Fruit fly (Drosophila melanogaster) whole organism, embryonic: ENCODE measurements around the gene CG15414.

Experiments used
- BEAF-32 ChIP-seq: fragments of 200-800 bp; sonication (Bioruptor generic); optimal IDR thresholded peaks from 3 replicates; lab custom pipeline; 2017; ENCODE audit warnings: missing biosample characterization, missing genetic modification characterization, mild to moderate bottlenecking, moderate library complexity, missing genetic modification reagents
- Bgb ChIP-seq: fragments of 200-800 bp; sonication (Bioruptor generic); IDR thresholded peaks from 2 replicates; pipeline ENCODE4 v1.3.6; 2022; ENCODE audit warnings: missing biosample characterization, missing genetic modification characterization; ENCODE audit not compliant: partially characterized antibody
- CG10366 ChIP-seq: fragments of 200-800 bp; sonication (Bioruptor generic); IDR thresholded peaks from 2 replicates; pipeline ENCODE4 v1.3.6; 2022; ENCODE audit warnings: missing biosample characterization, missing genetic modification characterization
- CG13287 ChIP-seq: fragments of 200-800 bp; sonication (Bioruptor generic); IDR thresholded peaks from 2 replicates; pipeline ENCODE4 v1.3.6; 2022; ENCODE audit warnings: missing biosample characterization, missing genetic modification characterization; ENCODE audit not compliant: partially characterized antibody
- CG14014 ChIP-seq: fragments of 200-800 bp; sonication (Bioruptor generic); IDR thresholded peaks from 2 replicates; pipeline ENCODE4 v1.3.6; 2022; ENCODE audit warnings: missing biosample characterization, missing genetic modification characterization
- CG14710 ChIP-seq: fragments of 200-800 bp; sonication (Bioruptor generic); optimal IDR thresholded peaks from 3 replicates; lab custom pipeline; 2019; ENCODE audit warnings: missing biosample characterization, mild to moderate bottlenecking, missing genetic modification characterization, moderate library complexity
- CG17802 ChIP-seq: fragments of 200-800 bp; sonication (Bioruptor generic); optimal IDR thresholded peaks from 2 replicates; lab custom pipeline; 2018; ENCODE audit warnings: missing biosample characterization, mild to moderate bottlenecking, missing genetic modification characterization, moderate library complexity
- CG18476 ChIP-seq: fragments of 200-800 bp; sonication (Bioruptor generic); optimal IDR thresholded peaks from 2 replicates; lab custom pipeline; 2016; ENCODE audit warnings: missing biosample characterization, mild to moderate bottlenecking, missing genetic modification characterization
- CG18619 ChIP-seq: fragments of 200-800 bp; sonication (Bioruptor generic); optimal IDR thresholded peaks from 3 replicates; lab custom pipeline; 2017; ENCODE audit warnings: missing biosample characterization, mild to moderate bottlenecking, missing genetic modification characterization
- CG2120 ChIP-seq: fragments of 200-800 bp; sonication (Bioruptor generic); optimal IDR thresholded peaks from 3 replicates; lab custom pipeline; 2016; ENCODE audit warnings: missing biosample characterization, missing genetic modification characterization
- CG2875 ChIP-seq: fragments of 200-800 bp; sonication (Bioruptor generic); optimal IDR thresholded peaks from 2 replicates; lab custom pipeline; 2017; ENCODE audit warnings: missing biosample characterization, mild to moderate bottlenecking, missing genetic modification characterization, missing genetic modification reagents
- CG30020 ChIP-seq: fragments of 200-800 bp; optimal IDR thresholded peaks from 2 replicates; lab custom pipeline; 2019; ENCODE audit warnings: missing biosample characterization, mild to moderate bottlenecking, missing genetic modification characterization, moderate library complexity
- CG33213 ChIP-seq: fragments of 200-800 bp; sonication (Bioruptor generic); optimal IDR thresholded peaks from 3 replicates; lab custom pipeline; 2016; ENCODE audit warnings: missing biosample characterization, missing genetic modification characterization
- CG33557 ChIP-seq: fragments of 200-800 bp; sonication (Bioruptor generic); optimal IDR thresholded peaks from 2 replicates; lab custom pipeline; 2019; ENCODE audit warnings: missing biosample characterization, mild to moderate bottlenecking, missing genetic modification characterization, moderate library complexity
- CG4328 ChIP-seq: fragments of 200-800 bp; sonication (Bioruptor generic); optimal IDR thresholded peaks from 3 replicates; lab custom pipeline; 2017; ENCODE audit warnings: missing biosample characterization, missing genetic modification reagents, missing genetic modification characterization
- CG4360 ChIP-seq: fragments of 200-800 bp; sonication (Bioruptor generic); IDR thresholded peaks from 2 replicates; pipeline ENCODE4 v1.3.6; 2022; ENCODE audit warnings: missing biosample characterization, missing genetic modification characterization
- CG6175 ChIP-seq: fragments of 200-800 bp; sonication (Bioruptor generic); IDR thresholded peaks from 3 replicates; pipeline ENCODE4 v1.3.6; 2022; ENCODE audit warnings: missing biosample characterization, missing genetic modification characterization
- CG6272 ChIP-seq: fragments of 200-800 bp; sonication (Bioruptor generic); IDR thresholded peaks from 2 replicates; pipeline ENCODE4 v1.3.6; 2022; ENCODE audit warnings: missing biosample characterization, missing genetic modification characterization
- CG6791 ChIP-seq: fragments of 200-800 bp; sonication (Bioruptor generic); IDR thresholded peaks from 3 replicates; pipeline ENCODE4 v1.3.6; 2022; ENCODE audit warnings: missing biosample characterization, missing genetic modification characterization; ENCODE audit not compliant: partially characterized antibody
- CG7987 ChIP-seq: fragments of 200-800 bp; sonication (Bioruptor generic); optimal IDR thresholded peaks from 2 replicates; lab custom pipeline; 2018; ENCODE audit warnings: missing biosample characterization, mild to moderate bottlenecking, missing genetic modification characterization, moderate library complexity
- E2f1 ChIP-seq: fragments of 200-800 bp; sonication (Bioruptor generic); IDR thresholded peaks from 2 replicates; pipeline ENCODE4 v1.3.6; 2022; ENCODE audit warnings: missing biosample characterization, missing genetic modification characterization
- Fer1 ChIP-seq: fragments of 200-800 bp; sonication (Bioruptor generic); optimal IDR thresholded peaks from 2 replicates; lab custom pipeline; 2017; ENCODE audit warnings: missing biosample characterization, mild to moderate bottlenecking, missing genetic modification characterization
- HLH3B ChIP-seq: fragments of 200-800 bp; sonication (Bioruptor generic); IDR thresholded peaks from 2 replicates; pipeline ENCODE4 v1.3.6; 2022; ENCODE audit warnings: missing biosample characterization, missing genetic modification characterization
- HmgZ ChIP-seq: fragments of 200-800 bp; sonication (Bioruptor generic); optimal IDR thresholded peaks from 2 replicates; lab custom pipeline; 2018; ENCODE audit warnings: missing biosample characterization, mild to moderate bottlenecking, missing genetic modification characterization
- MBD-R2 ChIP-seq: fragments of 200-800 bp; sonication (Bioruptor generic); IDR thresholded peaks from 2 replicates; pipeline ENCODE4 v1.3.6; 2022; ENCODE audit warnings: missing biosample characterization, missing genetic modification characterization
- Med ChIP-seq: fragments of 200-800 bp; sonication (Bioruptor generic); peaks from one replicate; lab custom pipeline; 2016; ENCODE audit warnings: missing biosample characterization, missing genetic modification characterization, mild to moderate bottlenecking, inconsistent platforms, moderate library complexity
- NK7.1 ChIP-seq: fragments of 200-800 bp; sonication (Bioruptor generic); optimal IDR thresholded peaks from 3 replicates; lab custom pipeline; 2016; ENCODE audit warnings: missing biosample characterization, missing genetic modification characterization
- NfI ChIP-seq: fragments of 200-800 bp; sonication (Bioruptor generic); optimal IDR thresholded peaks from 3 replicates; lab custom pipeline; 2018; ENCODE audit warnings: missing biosample characterization, mild to moderate bottlenecking, missing genetic modification characterization, moderate library complexity
- Oaz ChIP-seq: fragments of 200-800 bp; sonication (Bioruptor generic); IDR thresholded peaks from 2 replicates; pipeline ENCODE4 v1.3.6; 2022; ENCODE audit warnings: missing biosample characterization, missing genetic modification characterization
- Optix ChIP-seq: fragments of 200-800 bp; sonication (Bioruptor generic); IDR thresholded peaks from 3 replicates; pipeline ENCODE4 v1.3.6; 2022; ENCODE audit warnings: missing biosample characterization, missing genetic modification characterization
- PHDP ChIP-seq: fragments of 200-800 bp; sonication (Bioruptor generic); optimal IDR thresholded peaks from 3 replicates; lab custom pipeline; 2018; ENCODE audit warnings: missing biosample characterization, mild to moderate bottlenecking, missing genetic modification characterization, moderate library complexity
- Pdp1 ChIP-seq, 2 experiments: fragments of 200-800 bp; sonication (Bioruptor generic); optimal IDR thresholded peaks; 3 replicates each; lab custom pipeline; 2016; ENCODE audit warnings: missing biosample characterization in 2 of 2, missing genetic modification characterization in 2 of 2, mild to moderate bottlenecking in 1 of 2, moderate library complexity in 1 of 2
- Scr ChIP-seq: fragments of 200-800 bp; sonication (Bioruptor generic); IDR thresholded peaks from 2 replicates; pipeline ENCODE4 v1.3.6; 2022; ENCODE audit warnings: missing biosample characterization, missing genetic modification characterization; ENCODE audit not compliant: partially characterized antibody
- Stat92E ChIP-seq, 3 experiments: fragments of >200 bp in 2 of 3; fragments of 200-800 bp in 1 of 3; sonication (Bioruptor generic) in 1 of 3; optimal IDR thresholded peaks; 2 replicates each; lab custom pipeline; 2017 to 2019; ENCODE audit warnings: missing biosample characterization in 3 of 3, missing genetic modification characterization in 3 of 3, mild to moderate bottlenecking in 1 of 3, moderate library complexity in 1 of 3
- amos ChIP-seq: fragments of 200-800 bp; sonication (Bioruptor generic); IDR thresholded peaks from 2 replicates; pipeline ENCODE4 v1.3.6; 2022; ENCODE audit warnings: missing biosample characterization, missing genetic modification characterization; ENCODE audit not compliant: partially characterized antibody
- aop ChIP-seq: fragments of 200-800 bp; sonication (Bioruptor generic); IDR thresholded peaks from 2 replicates; pipeline ENCODE4 v1.3.6; 2022; ENCODE audit warnings: missing biosample characterization, missing genetic modification characterization
- bab2 ChIP-seq: fragments of 200-800 bp; sonication (Bioruptor generic); optimal IDR thresholded peaks from 2 replicates; lab custom pipeline; 2016; ENCODE audit warnings: missing biosample characterization, missing genetic modification characterization
- chinmo ChIP-seq: fragments of 200-800 bp; sonication (Bioruptor generic); IDR thresholded peaks from 4 replicates; pipeline ENCODE4 v1.3.6; 2022; ENCODE audit warnings: missing biosample characterization, missing genetic modification characterization; ENCODE audit not compliant: partially characterized antibody
- crol ChIP-seq: fragments of 200-800 bp; sonication (Bioruptor generic); IDR thresholded peaks from 2 replicates; pipeline ENCODE4 v1.3.6; 2022; ENCODE audit warnings: missing biosample characterization, missing genetic modification characterization
- dysf ChIP-seq: fragments of 200-800 bp; sonication (Bioruptor generic); IDR thresholded peaks from 3 replicates; pipeline ENCODE4 v1.3.6; 2022; ENCODE audit warnings: missing biosample characterization, missing genetic modification characterization
- fd64A ChIP-seq: fragments of 200-800 bp; sonication (Bioruptor generic); optimal IDR thresholded peaks from 3 replicates; lab custom pipeline; 2018; ENCODE audit warnings: missing biosample characterization, mild to moderate bottlenecking, missing genetic modification characterization
- ftz-f1 ChIP-seq: fragments of 200-800 bp; sonication (Bioruptor generic); optimal IDR thresholded peaks from 2 replicates; lab custom pipeline; 2016; ENCODE audit warnings: missing biosample characterization, missing genetic modification characterization
- kay ChIP-seq: fragments of 200-800 bp; sonication (Bioruptor generic); optimal IDR thresholded peaks from 2 replicates; lab custom pipeline; 2016; ENCODE audit warnings: missing biosample characterization, missing genetic modification characterization
- kni ChIP-seq: fragments of 200-800 bp; sonication (Bioruptor generic); optimal IDR thresholded peaks from 3 replicates; lab custom pipeline; 2017; ENCODE audit warnings: mild to moderate bottlenecking, missing biosample characterization, missing genetic modification reagents, missing genetic modification characterization
- slou ChIP-seq: fragments of 200-800 bp; sonication (Bioruptor generic); optimal IDR thresholded peaks from 3 replicates; lab custom pipeline; 2016; ENCODE audit warnings: missing biosample characterization, missing genetic modification characterization
- ssp ChIP-seq: fragments of 200-800 bp; sonication (Bioruptor generic); IDR thresholded peaks from 2 replicates; pipeline ENCODE4 v1.3.6; 2022; ENCODE audit warnings: missing biosample characterization, missing genetic modification characterization
- tin ChIP-seq: fragments of 200-800 bp; sonication (Bioruptor generic); optimal IDR thresholded peaks from 3 replicates; lab custom pipeline; 2016; ENCODE audit warnings: missing biosample characterization, missing genetic modification characterization
- tna ChIP-seq: fragments of 200-800 bp; sonication (Bioruptor generic); IDR thresholded peaks from 2 replicates; pipeline ENCODE4 v1.3.6; 2022; ENCODE audit warnings: missing biosample characterization, missing genetic modification characterization; ENCODE audit not compliant: partially characterized antibody
- unc-4 ChIP-seq: fragments of 200-800 bp; sonication (Bioruptor generic); IDR thresholded peaks from 2 replicates; pipeline ENCODE4 v1.3.6; 2022; ENCODE audit warnings: missing biosample characterization, missing genetic modification characterization; ENCODE audit not compliant: partially characterized antibody

Gene CG15414

dm6 chr2L:3457007-3457406, 33.9 kb downstream of the CG15414 start, which contains the start of the genes Cog3 and Sec5 (continued):
- 0 out of 2 replicates have a peak, but pooled peaks have one; percentile 6 for TF ChIP-seq Bgb (GFP tag; lab: Robert Waterston, UW)
- peak; percentile 24 for TF ChIP-seq BEAF-32 (GFP tag; lab: Kevin White, UChicago)
- peak; percentile 30 for TF ChIP-seq kay (GFP tag; lab: Kevin White, UChicago)
- peak; percentile 22 for TF ChIP-seq ftz-f1 (GFP tag; lab: Kevin White, UChicago)
- no peak for TF ChIP-seq chinmo (GFP tag; lab: Robert Waterston, UW)
- peak; percentile 79 for TF ChIP-seq CG14710 (tag; lab: Kevin White, UChicago)
- TF ChIP-seq E2f1 (GFP tag; lab: Robert Waterston, UW) = peak; percentile 53; the same call in 1 of the 2 replicates
- no peak for TF ChIP-seq unc-4 (GFP tag; lab: Robert Waterston, UW)
- TF ChIP-seq Oaz (GFP tag; lab: Robert Waterston, UW) = peak; percentile 31; the same call in 1 of the 2 replicates
- peak; percentile 63 for TF ChIP-seq CG4328 (GFP tag; lab: Kevin White, UChicago)
- TF ChIP-seq CG13287 (GFP tag; lab: Robert Waterston, UW) = peak; percentile 21; the same call in 1 of the 2 replicates
- no peak for TF ChIP-seq CG2875
- TF ChIP-seq dysf (GFP tag; lab: Robert Waterston, UW) = peak; percentile 71; the same call in 2 of the 3 replicates
- no peak for TF ChIP-seq fd64A (GFP tag; lab: Kevin White, UChicago)
- TF ChIP-seq tna (GFP tag; lab: Robert Waterston, UW) = no peak
- peak; percentile 38 for TF ChIP-seq HmgZ (tag; lab: Kevin White, UChicago)
- no peak for TF ChIP-seq PHDP
- peak; percentile 65 for TF ChIP-seq tin (GFP tag; lab: Kevin White, UChicago)
- TF ChIP-seq aop (GFP tag; lab: Robert Waterston, UW) = no peak
- no peak for TF ChIP-seq CG4360 (GFP tag; lab: Robert Waterston, UW)
- TF ChIP-seq amos = no peak
- peak; percentile 78 for TF ChIP-seq NfI (GFP tag; lab: Kevin White, UChicago)
- TF ChIP-seq CG10366 (GFP tag; lab: Robert Waterston, UW) = 0 out of 2 replicates have a peak, but pooled peaks have one; percentile 21
- TF ChIP-seq HLH3B (GFP tag; lab: Robert Waterston, UW) = no peak; the same call in 1 of the 2 replicates
- TF ChIP-seq CG17802 = peak; percentile 24
- TF ChIP-seq crol (GFP tag; lab: Robert Waterston, UW) = no peak
- peak; percentile 80 for TF ChIP-seq Fer1
- peak; percentile 22 to 71 for TF ChIP-seq Pdp1 (GFP tag; optimal IDR thresholded peaks at IDR 0.05; lab: Kevin White, UChicago)
- peak; percentile 45 for TF ChIP-seq CG30020 (tag; lab: Kevin White, UChicago)
- TF ChIP-seq CG33213 (GFP tag; lab: Kevin White, UChicago) = no peak
- TF ChIP-seq Med (GFP tag; lab: Kevin White, UChicago) = peak; percentile 89
- TF ChIP-seq NK7.1 (GFP tag; lab: Kevin White, UChicago) = no peak
- no peak for TF ChIP-seq slou (GFP tag; lab: Kevin White, UChicago)
- TF ChIP-seq CG18476 (GFP tag; lab: Kevin White, UChicago) = peak; percentile 2
- peak; percentile 90 for TF ChIP-seq CG2120 (GFP tag; lab: Kevin White, UChicago)
- TF ChIP-seq CG14014 = peak; percentile 47; the same call in 1 of the 2 replicates
- peak; percentile 56 for TF ChIP-seq CG33557
- 0 out of 2 replicates have a peak, but pooled peaks have one; percentile 26 for TF ChIP-seq Scr (GFP tag; lab: Robert Waterston, UW)
- no peak for TF ChIP-seq CG6175
- TF ChIP-seq CG6272 (GFP tag; lab: Robert Waterston, UW) = peak; percentile 28; the same call in 1 of the 2 replicates
- TF ChIP-seq CG18619 (GFP tag; lab: Kevin White, UChicago) = no peak
- TF ChIP-seq kni (GFP tag; lab: Kevin White, UChicago) = no peak
- no peak for TF ChIP-seq Optix (GFP tag; lab: Robert Waterston, UW)
- TF ChIP-seq CG7987 (GFP tag; lab: Kevin White, UChicago) = peak; percentile 26
- no peak for TF ChIP-seq Stat92E (GFP tag; optimal IDR thresholded peaks at IDR 0.05; lab: Kevin White, UChicago)
- no peak for TF ChIP-seq bab2
- TF ChIP-seq CG6791 = no peak
- TF ChIP-seq ssp (GFP tag; lab: Robert Waterston, UW) = peak; percentile 43; the same call in 1 of the 2 replicates
- peak; percentile 93 for TF ChIP-seq MBD-R2 (GFP tag; lab: Robert Waterston, UW)
